Fruit fly (Drosophila melanogaster) Kc167 (cell line): ENCODE results near the gene CG43072.

Experiments
- Myc ChIP-seq: fragments of >200 bp; optimal IDR thresholded peaks from 2 replicates; lab custom pipeline; 2017; ENCODE audit warnings: missing external identifiers
- Sin3A ChIP-seq: fragments of >200 bp; optimal IDR thresholded peaks from 2 replicates; lab custom pipeline; 2018; ENCODE audit warnings: missing external identifiers
- h ChIP-seq: fragments of >200 bp; optimal IDR thresholded peaks from 3 replicates; lab custom pipeline; 2018; ENCODE audit warnings: missing external identifiers
- insv ChIP-seq: fragments of >200 bp; optimal IDR thresholded peaks from 3 replicates; lab custom pipeline; 2018; ENCODE audit warnings: missing external identifiers
- psq ChIP-seq: fragments of >200 bp; optimal IDR thresholded peaks from 2 replicates; lab custom pipeline; 2017; ENCODE audit warnings: missing external identifiers
- ttk ChIP-seq: sonication (Bioruptor generic); optimal IDR thresholded peaks from 2 replicates; lab custom pipeline; 2017; ENCODE audit warnings: missing external identifiers

The CG43072 gene

DNA sequence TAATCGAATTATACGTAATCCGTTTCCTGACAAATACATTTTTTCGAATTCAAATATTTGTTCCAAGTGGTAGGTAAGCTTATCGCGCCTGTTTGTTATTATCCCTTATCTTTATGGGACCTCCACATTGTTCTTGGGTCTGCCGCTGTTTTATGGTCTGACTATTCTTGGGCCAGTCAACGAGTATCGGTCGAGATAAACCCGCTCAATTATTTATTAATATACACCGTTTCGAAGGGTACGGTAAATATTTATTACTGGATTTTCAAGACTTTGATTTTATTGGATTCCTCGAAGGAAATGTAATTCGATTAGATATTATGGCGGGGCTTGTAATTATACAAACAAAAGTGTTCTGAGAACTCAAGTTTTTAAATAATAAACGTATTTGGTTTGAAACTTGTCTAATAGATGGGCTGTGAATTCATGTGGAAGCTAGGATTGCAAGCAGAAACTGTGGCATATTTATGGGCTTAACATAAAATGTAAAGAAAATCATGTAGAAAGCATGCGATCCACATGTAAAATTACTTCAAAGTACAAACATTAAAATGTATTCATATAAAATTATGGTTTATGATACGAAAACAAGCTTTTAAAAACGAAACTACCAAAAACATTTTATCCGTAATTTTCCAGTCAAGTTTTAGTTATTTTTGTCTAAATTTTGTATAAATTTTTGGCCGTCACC is at the start of gene CG43072:
Gene CG43072 (plus strand): TSS at position 641 of the 691 bp plus-strand sequence.
- no peak for TF ChIP-seq psq (lab: Kevin White, UChicago)
- TF ChIP-seq ttk (lab: Kevin White, UChicago): no peak
- no peak for TF ChIP-seq Myc
- TF ChIP-seq Sin3A (lab: Kevin White, UChicago): no peak
- TF ChIP-seq h (lab: Kevin White, UChicago): no peak
- no peak for TF ChIP-seq insv (lab: Kevin White, UChicago)

DNA sequence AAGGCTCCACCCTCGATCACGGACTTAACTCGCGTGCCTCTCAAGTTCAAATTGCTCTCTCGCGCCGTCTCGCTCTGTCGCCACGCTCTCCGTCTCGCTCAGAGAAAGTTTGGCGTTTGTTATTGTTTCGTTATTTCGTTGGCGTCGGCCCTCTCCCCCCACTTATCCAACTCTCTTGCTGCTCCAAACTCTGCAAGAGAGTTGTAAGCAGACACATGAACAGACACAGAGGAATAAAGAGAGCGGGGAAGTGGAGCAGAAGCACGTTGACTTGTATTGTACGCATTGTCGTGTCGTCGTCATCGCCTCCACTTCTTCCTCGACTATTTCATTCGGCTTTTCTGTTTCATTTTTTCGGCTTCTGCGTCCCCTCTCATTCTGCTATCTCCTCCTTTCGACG is 42.3 kb upstream of the CG43072 start:
- no peak for TF ChIP-seq Sin3A (lab: Kevin White, UChicago)

DNA sequence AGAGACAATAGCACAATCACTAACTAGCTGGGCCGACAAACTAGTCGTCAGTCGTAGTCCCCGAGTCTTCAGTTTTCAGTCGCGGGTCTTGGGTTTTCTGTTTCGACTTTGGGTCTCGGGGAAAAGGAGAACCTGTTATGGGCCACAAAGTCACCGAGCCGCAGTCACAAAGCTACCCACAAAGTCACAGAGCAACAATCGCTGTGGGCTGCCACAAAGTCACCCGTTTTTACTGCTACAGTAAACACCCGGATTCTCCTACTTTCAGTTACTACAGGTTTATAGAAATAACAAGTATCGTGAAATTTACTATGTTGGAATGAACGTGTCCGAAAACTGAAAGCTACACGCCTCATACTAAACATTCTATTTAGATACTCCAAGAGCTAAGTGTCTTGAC is 41.9 kb upstream of the CG43072 start:
- no peak for TF ChIP-seq Sin3A (lab: Kevin White, UChicago)
- TF ChIP-seq insv (lab: Kevin White, UChicago): no peak
- TF ChIP-seq psq (lab: Kevin White, UChicago): no peak
- TF ChIP-seq ttk (lab: Kevin White, UChicago): no peak
- no peak for TF ChIP-seq Myc
- no peak for TF ChIP-seq h (lab: Kevin White, UChicago)

DNA sequence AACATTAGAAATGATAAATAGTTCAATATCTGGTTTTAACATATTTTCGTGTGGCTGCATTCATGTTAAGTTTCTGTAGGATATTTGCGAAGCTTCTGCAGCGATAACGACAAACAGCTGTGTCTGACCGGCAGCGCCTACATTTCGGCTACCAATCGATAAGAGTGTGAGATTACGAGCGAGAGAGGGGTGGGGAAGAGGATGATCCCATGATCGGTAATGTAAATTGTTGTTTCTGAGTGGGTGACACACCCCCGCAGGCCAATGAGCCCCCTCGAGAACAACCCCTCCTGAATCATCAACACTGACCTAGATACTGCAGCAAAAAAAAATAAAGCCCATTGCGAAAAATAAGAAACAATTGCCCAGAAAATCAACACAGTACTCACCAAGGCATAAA is 41.1 kb upstream of the CG43072 start:
- no peak for TF ChIP-seq ttk (lab: Kevin White, UChicago)
- no peak for TF ChIP-seq insv (lab: Kevin White, UChicago)
- no peak for TF ChIP-seq psq (lab: Kevin White, UChicago)
- no peak for TF ChIP-seq Sin3A (lab: Kevin White, UChicago)

DNA sequence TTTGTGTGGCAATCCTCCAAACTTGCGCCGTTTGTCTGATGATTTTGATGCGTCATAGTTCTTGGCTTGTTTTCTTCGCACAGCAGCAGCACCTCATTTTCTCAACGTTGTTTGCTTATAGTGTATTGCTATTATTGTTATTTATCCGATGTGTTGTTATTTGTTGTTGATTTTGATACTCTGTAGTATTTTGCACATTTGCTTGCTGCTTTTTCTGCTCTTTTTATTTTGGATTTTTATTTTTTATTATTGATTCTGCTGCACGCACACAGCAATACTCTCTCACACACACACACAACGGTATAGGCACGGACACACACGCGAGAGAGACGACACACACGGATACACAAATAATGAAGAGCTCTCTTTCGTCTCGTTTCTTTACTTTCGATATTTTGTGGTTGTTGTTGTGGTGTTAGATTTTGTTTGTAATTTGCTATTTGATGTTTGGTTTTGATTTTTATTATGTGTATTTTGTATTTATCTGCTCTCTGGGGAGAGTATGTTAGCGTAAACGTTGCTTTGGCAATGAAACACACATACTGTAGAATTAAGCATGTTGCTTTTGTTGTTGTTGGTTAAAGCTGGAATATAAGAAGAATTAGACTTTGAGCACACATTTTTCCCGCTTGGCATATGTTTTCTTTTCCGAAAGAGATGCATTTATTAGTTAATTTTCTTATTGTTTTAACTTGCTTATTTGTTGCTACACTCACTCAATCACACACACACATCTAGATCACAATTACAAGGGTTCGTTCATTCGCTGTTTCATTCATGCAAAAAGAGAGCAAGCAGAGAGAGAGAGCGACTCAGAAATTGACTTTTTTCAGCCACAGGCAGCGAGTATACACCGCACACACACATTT is 40.5 kb upstream of the CG43072 start:
- TF ChIP-seq ttk (lab: Kevin White, UChicago): no peak
- TF ChIP-seq h (lab: Kevin White, UChicago): no peak
- no peak for TF ChIP-seq insv (lab: Kevin White, UChicago)
- TF ChIP-seq psq (lab: Kevin White, UChicago): no peak
- TF ChIP-seq Myc: no peak
- TF ChIP-seq Sin3A (lab: Kevin White, UChicago): no peak

DNA sequence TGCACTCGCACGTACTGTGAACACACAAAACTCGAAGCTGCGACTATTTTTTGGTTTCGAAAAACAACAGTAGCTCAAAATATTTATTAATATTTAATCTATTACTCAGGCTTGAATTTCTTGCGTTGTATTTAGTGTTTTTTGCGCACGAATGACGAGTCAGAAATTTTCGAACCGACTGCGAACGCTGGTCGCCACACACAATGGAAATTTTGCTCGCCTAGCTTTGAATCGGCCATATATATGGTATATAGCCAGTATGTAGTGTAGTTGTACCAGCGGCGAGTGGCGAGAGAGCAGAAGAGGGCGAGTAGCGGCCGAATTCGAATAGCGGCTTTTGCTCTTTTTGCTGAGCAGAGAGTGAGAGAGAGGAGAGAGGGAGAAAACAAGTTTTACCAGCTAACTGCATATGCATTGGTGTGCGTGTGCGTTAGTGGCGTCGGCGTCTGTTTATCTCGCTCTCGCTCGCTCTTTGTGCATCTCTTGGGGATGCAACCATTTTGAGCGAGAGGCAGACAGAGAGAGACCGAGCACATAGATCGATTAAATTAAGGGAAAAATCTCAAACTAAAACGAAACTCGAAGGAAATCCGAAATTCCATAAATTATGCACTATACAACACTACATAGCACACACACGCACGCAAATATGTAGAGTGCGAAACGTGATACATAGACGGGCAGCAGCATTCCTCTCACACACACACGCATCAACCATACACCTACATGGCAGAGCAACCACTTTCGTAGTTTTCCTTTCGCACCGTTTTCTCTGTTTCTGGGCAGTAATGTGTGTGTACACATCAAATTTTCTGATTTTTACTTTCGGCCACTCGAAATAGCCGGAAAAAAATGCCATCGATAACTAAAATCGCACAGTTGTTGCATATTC is 39.4 kb upstream of the CG43072 start:
- TF ChIP-seq psq (lab: Kevin White, UChicago) (peak; percentile 47), Myc (no peak)

DNA sequence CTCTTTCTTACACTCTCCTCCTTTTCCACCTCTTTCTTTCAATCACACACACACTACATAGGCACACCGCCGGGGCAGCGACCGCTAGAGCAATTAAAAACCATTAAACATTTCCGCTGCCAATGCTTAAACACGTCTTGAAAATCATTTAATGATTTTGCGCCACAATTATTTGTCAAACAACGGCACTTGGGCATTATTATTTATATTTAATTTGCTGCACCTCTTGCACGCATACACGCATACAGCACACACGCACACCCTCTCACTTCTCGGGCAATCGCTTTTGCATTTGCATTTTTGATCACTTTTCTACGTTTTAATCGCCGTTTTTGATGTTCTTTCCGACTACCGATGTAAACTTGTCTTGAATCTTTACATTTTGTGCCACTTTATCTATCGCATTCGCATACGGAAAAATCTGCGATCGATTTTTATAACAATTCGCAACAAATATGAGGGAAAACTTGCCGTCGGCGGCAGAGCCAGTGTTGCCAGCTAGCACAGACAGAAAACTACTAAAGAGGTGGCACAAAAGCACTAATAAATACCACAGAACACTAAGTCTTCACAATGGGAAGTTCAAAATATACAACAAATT is 38.6 kb upstream of the CG43072 start, which contains the start of gene skd:
Gene skd (minus strand): TSS at position 518 of the 601 bp plus-strand sequence.
- TF ChIP-seq Sin3A (lab: Kevin White, UChicago) (no peak), ttk (lab: Kevin White, UChicago) (no peak), h (lab: Kevin White, UChicago) (no peak), Myc (no peak), insv (lab: Kevin White, UChicago) (no peak), psq (lab: Kevin White, UChicago) (no peak)

DNA sequence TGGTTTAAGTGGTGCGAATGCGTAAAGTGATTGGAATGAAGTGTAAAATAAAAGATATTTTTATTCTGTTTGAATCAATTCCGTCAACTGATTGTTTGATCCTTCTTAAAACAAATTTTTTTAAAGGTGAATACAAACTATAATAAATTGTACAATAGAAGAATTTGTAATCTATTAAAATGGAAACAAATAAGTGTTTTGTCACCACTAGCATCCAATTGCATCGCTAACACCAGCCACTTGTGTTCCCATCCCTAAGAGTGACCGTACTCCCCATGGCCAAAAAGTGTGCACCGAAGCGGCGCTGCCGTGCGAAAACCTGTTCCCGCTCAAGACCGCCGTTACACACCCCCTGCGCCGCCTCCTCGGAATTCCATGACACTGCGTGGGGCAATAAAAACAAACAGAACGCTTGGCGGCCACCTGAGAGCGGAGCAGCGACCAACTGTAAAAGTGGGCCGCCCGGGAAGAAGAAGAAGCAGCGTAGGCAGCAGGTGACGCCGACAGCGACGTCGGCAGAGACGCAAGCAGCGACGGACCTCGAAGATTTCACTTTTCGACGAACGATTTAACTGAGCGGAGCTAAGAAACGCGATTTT is 37.9 kb upstream of the CG43072 start, which contains the start of gene Pdss2:
Gene Pdss2 (plus strand): TSS at position 259 of the 599 bp plus-strand sequence.
- TF ChIP-seq ttk (lab: Kevin White, UChicago): no peak
- TF ChIP-seq h (lab: Kevin White, UChicago): no peak
- no peak for TF ChIP-seq Sin3A (lab: Kevin White, UChicago)
- TF ChIP-seq Myc: no peak
- no peak for TF ChIP-seq psq (lab: Kevin White, UChicago)
- no peak for TF ChIP-seq insv (lab: Kevin White, UChicago)

DNA sequence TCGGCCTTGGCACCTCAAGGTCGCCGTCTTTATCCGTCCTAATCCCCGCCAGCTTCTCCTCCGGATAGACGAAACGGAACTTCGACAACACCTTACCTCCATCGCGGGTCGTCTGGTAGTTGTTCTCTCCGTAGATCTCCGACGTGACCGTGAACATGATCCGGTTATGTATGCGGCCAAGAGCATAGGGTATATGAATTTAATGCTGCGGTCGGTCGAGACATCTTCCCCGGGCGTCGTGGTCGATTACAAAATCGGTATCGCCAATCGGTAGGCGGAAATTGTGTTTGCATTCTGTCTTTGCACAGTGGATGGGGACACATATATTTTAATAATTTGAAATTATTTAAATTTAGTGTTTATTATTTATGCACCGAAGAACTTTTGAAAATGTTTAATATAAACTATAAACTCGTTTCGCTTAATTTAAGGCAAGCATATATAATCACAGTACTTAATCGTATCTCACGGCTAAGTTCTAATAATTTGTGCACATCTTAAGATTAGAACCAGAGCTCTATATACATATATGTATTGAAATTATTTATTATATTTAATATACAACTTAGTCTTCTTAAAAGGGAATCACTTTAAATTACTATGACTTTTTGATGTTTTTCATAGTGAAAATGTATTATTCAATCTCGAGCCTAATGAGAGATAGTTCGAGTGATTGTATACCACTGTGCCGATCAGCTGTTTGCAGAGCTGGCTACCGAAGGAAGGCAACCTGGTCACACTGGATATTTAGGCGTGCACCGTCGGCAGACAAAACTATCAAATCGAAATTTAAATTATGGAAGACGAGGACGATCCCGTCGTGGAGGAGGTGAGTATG is 34.3 kb upstream of the CG43072 start, which contains the start of the genes CG10584 and Polr3E:
Gene CG10584 (minus strand): TSS at position 268 of the 838 bp plus-strand sequence.
Gene Polr3E (plus strand): TSS at position 733 of the 838 bp plus-strand sequence.
- TF ChIP-seq h (lab: Kevin White, UChicago) (no peak), ttk (lab: Kevin White, UChicago) (no peak), psq (lab: Kevin White, UChicago) (no peak), insv (lab: Kevin White, UChicago) (no peak), Sin3A (lab: Kevin White, UChicago) (no peak), Myc (no peak)

DNA sequence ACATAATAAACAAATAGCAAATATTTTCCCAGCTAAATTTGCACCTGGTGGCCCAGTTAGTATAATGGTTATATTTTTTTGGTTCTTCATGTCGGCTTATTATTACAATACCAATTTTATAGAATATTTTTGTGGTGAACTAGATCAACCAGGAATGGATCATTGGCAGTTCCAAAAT is 31.7 kb upstream of the CG43072 start, which contains the start of gene CG10581:
Gene CG10581 (minus strand): TSS at position 101 of the 178 bp plus-strand sequence.
- TF ChIP-seq psq (lab: Kevin White, UChicago): no peak
- no peak for TF ChIP-seq Myc
- TF ChIP-seq h (lab: Kevin White, UChicago): no peak
- no peak for TF ChIP-seq ttk (lab: Kevin White, UChicago)
- TF ChIP-seq Sin3A (lab: Kevin White, UChicago): no peak
- no peak for TF ChIP-seq insv (lab: Kevin White, UChicago)
